Fruit fly (Drosophila melanogaster): ENCODE results near the gene vrs.

The vrs gene

dm6 chr3R:12405134-12405533, 42.3 kb upstream of the vrs start (continued):
- TF ChIP-seq ems (GFP tag; optimal IDR thresholded peaks at IDR 0.05) (no peak), jing (GFP tag; optimal IDR thresholded peaks at IDR 0.05) (no peak), gem (tag; optimal IDR thresholded peaks at IDR 0.05) (no peak), CG1792 (GFP tag; optimal IDR thresholded peaks at IDR 0.05) (no peak), C15 (GFP tag; IDR thresholded peaks at IDR 0.05) (no peak), sens (GFP tag) (peak; percentile 49), mirr (GFP tag; optimal IDR thresholded peaks at IDR 0.05) (peak; percentile 91), tgo (GFP tag; IDR thresholded peaks at IDR 0.05) (no peak), bcd (GFP tag; optimal IDR thresholded peaks at IDR 0.05) (no peak), crol (GFP tag; IDR thresholded peaks at IDR 0.05) (no peak), Med (GFP tag) (no peak), exex (tag; optimal IDR thresholded peaks at IDR 0.05) (peak; percentile 92), Vsx1 (GFP tag; optimal IDR thresholded peaks at IDR 0.05) (peak; percentile 48), chm (GFP tag; IDR thresholded peaks at IDR 0.05) (no peak), Chrac-16 (GFP tag; optimal IDR thresholded peaks at IDR 0.05) (no peak), row (GFP tag; IDR thresholded peaks at IDR 0.05) (no peak), salm (tag; optimal IDR thresholded peaks at IDR 0.05) (peak; percentile 2)

- TF ChIP-seq bbx (GFP tag; IDR thresholded peaks at IDR 0.05; ENCODE audit: partially characterized antibody) (0 out of 2 replicates have a peak, but pooled peaks have one; percentile 8), CG2875 (GFP tag; optimal IDR thresholded peaks at IDR 0.05) (no peak)
Measured at dm6 chr3R:12405928-12406234, 41.6 kb upstream of the vrs start, which contains the start of gene Cyp9f2. Gene Cyp9f2 (minus strand): TSS chr3R:12406028.

- TF ChIP-seq chif (GFP tag; optimal IDR thresholded peaks at IDR 0.05) (no peak), nerfin-2 (GFP tag; IDR thresholded peaks at IDR 0.05; ENCODE audit: partially characterized antibody) (peak; percentile 23; the same call in 1 of the 2 replicates), CG11560 (tag; IDR thresholded peaks at IDR 0.05) (no peak), CG10543 (GFP tag; optimal IDR thresholded peaks at IDR 0.05) (no peak), ERR (GFP tag; optimal IDR thresholded peaks at IDR 0.05) (no peak), zf30C (GFP tag; optimal IDR thresholded peaks at IDR 0.05) (no peak), CG4328 (GFP tag; optimal IDR thresholded peaks at IDR 0.05) (no peak), pum (GFP tag; optimal IDR thresholded peaks at IDR 0.05) (no peak), CG32772 (GFP tag; IDR thresholded peaks at IDR 0.05) (no peak), CG31441 (GFP tag; IDR thresholded peaks at IDR 0.05) (peak; percentile 38; the same call in 1 of the 2 replicates), CG7357 (GFP tag; IDR thresholded peaks at IDR 0.05) (no peak), gt (GFP tag; IDR thresholded peaks at IDR 0.05) (no peak), Med (GFP tag) (peak; percentile 55), CG34224 (GFP tag; IDR thresholded peaks at IDR 0.05; ENCODE audit: partially characterized antibody) (peak; percentile 43; the same call in 2 of the 3 replicates), tll (GFP tag; optimal IDR thresholded peaks at IDR 0.05) (no peak), btn (GFP tag; optimal IDR thresholded peaks at IDR 0.05) (no peak), CG10565 (GFP tag; optimal IDR thresholded peaks at IDR 0.05) (no peak), oc (tag; optimal IDR thresholded peaks at IDR 0.05) (no peak), dm (GFP tag; optimal IDR thresholded peaks at IDR 0.05) (no peak), CG3838 (GFP tag; optimal IDR thresholded peaks at IDR 0.05) (no peak), Eip74EF (GFP tag; optimal IDR thresholded peaks at IDR 0.05) (no peak), Adf1 (GFP tag; IDR thresholded peaks at IDR 0.05) (no peak), CG1529 (GFP tag; optimal IDR thresholded peaks at IDR 0.05) (no peak), CG2120 (GFP tag; optimal IDR thresholded peaks at IDR 0.05) (peak; percentile 44), repo (GFP tag; optimal IDR thresholded peaks at IDR 0.05) (no peak), CG1647 (GFP tag; optimal IDR thresholded peaks at IDR 0.05) (no peak), NK7.1 (GFP tag; optimal IDR thresholded peaks at IDR 0.05) (no peak), CG1602 (GFP tag; optimal IDR thresholded peaks at IDR 0.05) (no peak), E2f1 (GFP tag; IDR thresholded peaks at IDR 0.05) (no peak)
Measured at dm6 chr3R:12406235-12407196, 40.9 kb upstream of the vrs start, which contains the start of gene CG5167. Gene CG5167 (plus strand): TSS chr3R:12406532.
